Worm (Caenorhabditis elegans): ENCODE data around the gene tag-18.

The tag-18 gene

DNA sequence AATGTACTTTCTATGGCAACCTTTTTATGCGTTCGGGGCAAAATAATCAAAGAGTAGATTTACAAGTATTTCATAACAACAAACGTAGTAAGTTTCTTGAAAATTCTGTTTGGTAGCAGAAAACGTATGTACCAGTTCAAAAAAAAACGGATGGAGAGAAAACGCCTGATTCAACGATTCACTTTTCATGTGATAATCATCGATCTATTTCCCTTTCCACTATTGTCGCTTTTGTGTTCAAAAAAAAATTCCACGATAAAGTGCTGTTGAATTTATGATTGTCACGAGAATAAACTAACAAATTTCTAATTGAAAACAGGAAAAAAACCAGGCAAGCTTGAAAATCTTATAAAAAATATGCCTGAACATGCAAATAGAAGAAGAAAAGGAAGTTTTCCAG is 38.0 kb downstream of the tag-18 start (continued):
- TF ChIP-seq unc-130 (GFP tag; optimal IDR thresholded peaks at IDR 0.05) (no peak), arid-1 (GFP tag; conservative IDR thresholded peaks at IDR 0.05) (no peak), fkh-10 (GFP tag; optimal IDR thresholded peaks at IDR 0.05) (no peak), T20F7.1 (GFP tag; optimal IDR thresholded peaks at IDR 0.05) (no peak), mes-2 (tag; optimal IDR thresholded peaks at IDR 0.05; ENCODE audit: poor library complexity, severe bottlenecking) (no peak)

DNA sequence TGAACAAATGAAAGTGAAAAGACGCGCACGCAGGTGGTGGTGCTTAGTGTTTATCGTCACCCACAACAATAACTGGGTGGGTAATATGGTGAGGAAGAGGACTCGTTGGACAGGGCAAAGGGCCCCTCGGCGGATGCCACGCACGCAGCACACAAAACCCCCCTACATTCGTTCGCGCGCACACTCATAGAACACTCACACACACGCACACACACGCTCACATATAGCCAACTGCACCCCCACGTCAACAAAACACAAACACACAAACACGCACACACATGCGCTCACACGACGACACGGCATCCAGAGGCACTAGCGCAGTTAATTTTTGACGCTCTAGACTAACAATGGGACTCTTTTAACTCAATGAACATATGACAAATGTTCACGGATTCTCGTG is 39.7 kb downstream of the tag-18 start:
- TF ChIP-seq mes-2 (tag; optimal IDR thresholded peaks at IDR 0.05; ENCODE audit: poor library complexity, severe bottlenecking) (peak; percentile 65), egl-43 (GFP tag; IDR thresholded peaks at IDR 0.05) (peak; percentile 60; the same call in 1 of the 2 replicates), mdt-29 (GFP tag; IDR thresholded peaks at IDR 0.05) (0 out of 2 replicates have a peak, but pooled peaks have one; percentile 37), mxl-3 (GFP tag; optimal IDR thresholded peaks at IDR 0.05) (peak; percentile 8), sdz-12 (GFP tag; optimal IDR thresholded peaks at IDR 0.05) (no peak), hlh-11 (tag; optimal IDR thresholded peaks at IDR 0.05) (peak; percentile 49), unc-39 (tag; optimal IDR thresholded peaks at IDR 0.05) (no peak), dmd-9 (GFP tag; IDR thresholded peaks at IDR 0.05) (no peak), hif-1 (tag; optimal IDR thresholded peaks at IDR 0.05) (peak in 1 of 2 experiments; percentile 64), zfp-3 (GFP tag; conservative IDR thresholded peaks at IDR 0.05) (0 out of 2 replicates have a peak, but pooled peaks have one; percentile 58), vab-7 (GFP tag; IDR thresholded peaks at IDR 0.05) (peak; percentile 58; the same call in 1 of the 2 replicates), F37D6.2 (tag; optimal IDR thresholded peaks at IDR 0.05) (peak; percentile 54), nhr-77 (tag; optimal IDR thresholded peaks at IDR 0.05) (no peak), daf-8 (GFP tag; IDR thresholded peaks at IDR 0.05) (no peak), dmd-6 (GFP tag; IDR thresholded peaks at IDR 0.05) (peak; percentile 58), dpl-1 (GFP tag; optimal IDR thresholded peaks at IDR 0.05) (no peak), zag-1 (tag; optimal IDR thresholded peaks at IDR 0.05) (no peak), Y48G9A.11 (GFP tag; IDR thresholded peaks at IDR 0.05) (no peak), ama-1 (optimal IDR thresholded peaks at IDR 0.05) (no peak), tra-1 (GFP tag; IDR thresholded peaks at IDR 0.05) (no peak), F26F4.8 (GFP tag; conservative IDR thresholded peaks at IDR 0.05) (no peak), madf-9 (GFP tag; conservative IDR thresholded peaks at IDR 0.05) (0 out of 2 replicates have a peak, but pooled peaks have one; percentile 17), snpc-1.2 (GFP tag; IDR thresholded peaks at IDR 0.05) (no peak), mdl-1 (tag; optimal IDR thresholded peaks at IDR 0.05) (peak in 1 of 2 experiments; percentile 83), T20F7.1 (GFP tag; optimal IDR thresholded peaks at IDR 0.05) (no peak), dmd-8 (GFP tag; IDR thresholded peaks at IDR 0.05) (0 out of 2 replicates have a peak, but pooled peaks have one; percentile 50), nhr-76 (tag; optimal IDR thresholded peaks at IDR 0.05) (no peak), php-3 (GFP tag; IDR thresholded peaks at IDR 0.05) (no peak), ctbp-1 (GFP tag; IDR thresholded peaks at IDR 0.05) (peak; percentile 77), set-16 (GFP tag; IDR thresholded peaks at IDR 0.05) (peak; percentile 48; the same call in 1 of the 2 replicates), fkh-10 (GFP tag; optimal IDR thresholded peaks at IDR 0.05) (peak; percentile 64), aha-1 (tag) (peak; percentile 99), hmg-1.1 (GFP tag; IDR thresholded peaks at IDR 0.05) (peak; percentile 83), madf-5 (GFP tag; IDR thresholded peaks at IDR 0.05) (no peak), mep-1 (tag; optimal IDR thresholded peaks at IDR 0.05) (peak; percentile 81), nhr-11 (tag; optimal IDR thresholded peaks at IDR 0.05) (peak; percentile 56), hlh-30 (tag; optimal IDR thresholded peaks at IDR 0.05; ENCODE audit: insufficient read depth) (peak; percentile 78), rbr-2 (tag; optimal IDR thresholded peaks at IDR 0.05) (peak; percentile 79), lin-29 (GFP tag; IDR thresholded peaks at IDR 0.05) (no peak), lim-7 (GFP tag; IDR thresholded peaks at IDR 0.05) (0 out of 2 replicates have a peak, but pooled peaks have one; percentile 7), ceh-20 (GFP tag; IDR thresholded peaks at IDR 0.05) (0 out of 2 replicates have a peak, but pooled peaks have one; percentile 33), lsy-2 (tag; optimal IDR thresholded peaks at IDR 0.05) (peak; percentile 49 to 58), nhr-28 (tag; optimal IDR thresholded peaks at IDR 0.05) (peak; percentile 11), dve-1 (tag; optimal IDR thresholded peaks at IDR 0.05; ENCODE audit: insufficient read depth) (peak; percentile 4), daf-12 (tag; optimal IDR thresholded peaks at IDR 0.05) (no peak)

Data from whole organism, L4 larva.